Worm (Caenorhabditis elegans) whole organism, L1 larva: ENCODE measurements around the gene ZK1290.1.

ENCODE experiments used
- aly-2 ChIP-seq: fragments of 150-350 bp; optimal IDR thresholded peaks from 2 replicates; lab custom pipeline; 2014; ENCODE audit warnings: missing biosample characterization, missing genetic modification characterization
- ama-1 ChIP-seq: fragments of 150-350 bp; optimal IDR thresholded peaks from 2 replicates; lab custom pipeline; 2014
- ceh-8 ChIP-seq: fragments of 200-800 bp; sonication (Bioruptor generic); optimal IDR thresholded peaks from 2 replicates; lab custom pipeline; 2018; ENCODE audit warnings: mild to moderate bottlenecking, missing genetic modification characterization, moderate library complexity, missing compliant biosample characterization
- ces-1 ChIP-seq: fragments of 150-350 bp; optimal IDR thresholded peaks from 2 replicates; lab custom pipeline; 2014; ENCODE audit warnings: missing biosample characterization, missing genetic modification reagents, missing genetic modification characterization
- dpl-1 ChIP-seq, 3 experiments: fragments of 150-350 bp in 2 of 3; sonication (generic microtip) in 1 of 3; optimal IDR thresholded peaks; 2 replicates each; lab custom pipeline; 2014 to 2017; ENCODE audit warnings: missing biosample characterization in 3 of 3, missing genetic modification characterization in 3 of 3, missing genetic modification reagents in 3 of 3
- dsc-1 ChIP-seq: sonication (generic microtip); optimal IDR thresholded peaks from 2 replicates; lab custom pipeline; 2016; ENCODE audit warnings: mild to moderate bottlenecking, missing genetic modification characterization, missing compliant biosample characterization
- efl-1 ChIP-seq, 4 experiments: fragments of 150-350 bp; optimal IDR thresholded peaks in 3 of 4; peaks in 1 of 4; 1 replicate in 1 of 4; 2 replicates in 3 of 4; lab custom pipeline; 2014; ENCODE audit warnings: missing biosample characterization in 2 of 4, missing genetic modification characterization in 2 of 4, missing genetic modification reagents in 2 of 4
- elt-3 ChIP-seq, 6 experiments: fragments of 150-350 bp in 1 of 6; sonication (generic microtip); optimal IDR thresholded peaks; 2 replicates each; lab custom pipeline; 2017 to 2018; ENCODE audit warnings: missing biosample characterization in 6 of 6, missing genetic modification characterization in 6 of 6, inconsistent platforms in 1 of 6
- fkh-4 ChIP-seq: sonication (generic microtip); optimal IDR thresholded peaks from 2 replicates; lab custom pipeline; 2016; ENCODE audit warnings: missing compliant biosample characterization, missing genetic modification characterization, borderline replicate concordance
- fkh-8 ChIP-seq: sonication (generic microtip); optimal IDR thresholded peaks from 2 replicates; lab custom pipeline; 2016; ENCODE audit warnings: mild to moderate bottlenecking, missing genetic modification characterization, missing compliant biosample characterization
- fos-1 ChIP-seq: fragments of 150-350 bp; optimal IDR thresholded peaks from 2 replicates; lab custom pipeline; 2014; ENCODE audit warnings: missing biosample characterization, missing genetic modification characterization
- hlh-17 ChIP-seq: fragments of 200-800 bp; sonication (Bioruptor generic); optimal IDR thresholded peaks from 2 replicates; lab custom pipeline; 2018; ENCODE audit warnings: missing genetic modification characterization, mild to moderate bottlenecking, missing compliant biosample characterization, moderate library complexity, borderline replicate concordance
- hlh-4 ChIP-seq: sonication (generic microtip); optimal IDR thresholded peaks from 2 replicates; lab custom pipeline; 2016; ENCODE audit warnings: mild to moderate bottlenecking, missing genetic modification characterization, missing compliant biosample characterization
- isw-1 ChIP-seq: fragments of 200-800 bp; sonication (Bioruptor generic); IDR thresholded peaks from 2 replicates; pipeline ENCODE4 v1.3.6; 2022; ENCODE audit warnings: missing genetic modification characterization, missing compliant biosample characterization
- jun-1 ChIP-seq: fragments of 150-350 bp; optimal IDR thresholded peaks from 2 replicates; lab custom pipeline; 2014; ENCODE audit warnings: missing biosample characterization, missing genetic modification reagents, missing genetic modification characterization
- lin-13 ChIP-seq: fragments of 150-350 bp; optimal IDR thresholded peaks from 2 replicates; lab custom pipeline; 2014; ENCODE audit warnings: missing biosample characterization, missing genetic modification reagents, missing genetic modification characterization
- lin-14 ChIP-seq: fragments of 200-800 bp; sonication (Bioruptor generic); optimal IDR thresholded peaks from 2 replicates; lab custom pipeline; 2018; ENCODE audit warnings: mild to moderate bottlenecking, missing genetic modification characterization, moderate library complexity, missing compliant biosample characterization
- lsy-2 ChIP-seq, 2 experiments: fragments of 150-350 bp; optimal IDR thresholded peaks; 2 replicates each; lab custom pipeline; 2014; ENCODE audit warnings: missing biosample characterization in 2 of 2, missing genetic modification characterization in 2 of 2
- mab-9 ChIP-seq: fragments of 200-800 bp; sonication (Bioruptor generic); IDR thresholded peaks from 2 replicates; pipeline ENCODE4 v1.3.6; 2022; ENCODE audit warnings: missing genetic modification reagents, missing genetic modification characterization, missing compliant biosample characterization
- mdl-1 ChIP-seq, 2 experiments: fragments of 150-350 bp; optimal IDR thresholded peaks; 2 replicates each; lab custom pipeline; 2014 to 2017; ENCODE audit warnings: missing biosample characterization in 2 of 2, missing genetic modification characterization in 2 of 2, inconsistent platforms in 1 of 2
- nhr-11 ChIP-seq: fragments of 150-350 bp; optimal IDR thresholded peaks from 2 replicates; lab custom pipeline; 2014; ENCODE audit warnings: missing biosample characterization, missing genetic modification characterization
- nhr-12 ChIP-seq: sonication (generic microtip); optimal IDR thresholded peaks from 2 replicates; lab custom pipeline; 2017; ENCODE audit warnings: missing biosample characterization, missing genetic modification characterization
- nhr-47 ChIP-seq: sonication (generic microtip); optimal IDR thresholded peaks from 2 replicates; lab custom pipeline; 2016; ENCODE audit warnings: mild to moderate bottlenecking, missing genetic modification characterization, moderate library complexity, missing compliant biosample characterization
- nhr-71 ChIP-seq: sonication (generic microtip); optimal IDR thresholded peaks from 2 replicates; lab custom pipeline; 2016; ENCODE audit warnings: mild to moderate bottlenecking, missing genetic modification characterization, moderate library complexity, missing compliant biosample characterization
- nhr-85 ChIP-seq: sonication (generic microtip); peaks from one replicate; lab custom pipeline; 2016; ENCODE audit warnings: missing genetic modification characterization, inconsistent platforms, missing compliant biosample characterization
- nhr-90 ChIP-seq: sonication (generic microtip); optimal IDR thresholded peaks from 2 replicates; lab custom pipeline; 2016; ENCODE audit warnings: mild to moderate bottlenecking, missing genetic modification characterization, missing compliant biosample characterization; ENCODE audit not compliant: poor library complexity
- pag-3 ChIP-seq: sonication (generic microtip); optimal IDR thresholded peaks from 2 replicates; lab custom pipeline; 2017; ENCODE audit warnings: missing genetic modification characterization, mild to moderate bottlenecking, missing compliant biosample characterization, antibody characterized with exemption, borderline replicate concordance; ENCODE audit not compliant: insufficient read depth
- rnt-1 ChIP-seq: sonication (generic microtip); optimal IDR thresholded peaks from 2 replicates; lab custom pipeline; 2016; ENCODE audit warnings: mild to moderate bottlenecking, missing genetic modification characterization, moderate library complexity, missing compliant biosample characterization
- skn-1 ChIP-seq: fragments of 150-350 bp; optimal IDR thresholded peaks from 2 replicates; lab custom pipeline; 2014; ENCODE audit warnings: missing biosample characterization, missing genetic modification characterization
- snpc-4 ChIP-seq: fragments of 150-350 bp; optimal IDR thresholded peaks from 2 replicates; lab custom pipeline; 2014; ENCODE audit warnings: missing biosample characterization, missing genetic modification characterization
- snu-23 ChIP-seq: sonication (generic microtip); optimal IDR thresholded peaks from 2 replicates; lab custom pipeline; 2016; ENCODE audit warnings: missing genetic modification characterization, missing compliant biosample characterization
- swsn-7 ChIP-seq: sonication (generic microtip); optimal IDR thresholded peaks from 2 replicates; lab custom pipeline; 2016; ENCODE audit warnings: missing genetic modification characterization, missing compliant biosample characterization
- unc-30 ChIP-seq: sonication (generic microtip); optimal IDR thresholded peaks from 2 replicates; lab custom pipeline; 2017; ENCODE audit warnings: missing biosample characterization, missing genetic modification characterization
- unc-86 ChIP-seq: sonication (generic microtip); optimal IDR thresholded peaks from 2 replicates; lab custom pipeline; 2016; ENCODE audit warnings: missing genetic modification characterization, missing compliant biosample characterization
- vab-15 ChIP-seq: sonication (generic microtip); optimal IDR thresholded peaks from 2 replicates; lab custom pipeline; 2017; ENCODE audit warnings: missing genotype, mild to moderate bottlenecking, missing genetic modification characterization, missing compliant biosample characterization
- ztf-4 ChIP-seq: fragments of 150-350 bp; optimal IDR thresholded peaks from 2 replicates; lab custom pipeline; 2014; ENCODE audit warnings: missing biosample characterization, missing genetic modification characterization

The ZK1290.1 gene

DNA sequence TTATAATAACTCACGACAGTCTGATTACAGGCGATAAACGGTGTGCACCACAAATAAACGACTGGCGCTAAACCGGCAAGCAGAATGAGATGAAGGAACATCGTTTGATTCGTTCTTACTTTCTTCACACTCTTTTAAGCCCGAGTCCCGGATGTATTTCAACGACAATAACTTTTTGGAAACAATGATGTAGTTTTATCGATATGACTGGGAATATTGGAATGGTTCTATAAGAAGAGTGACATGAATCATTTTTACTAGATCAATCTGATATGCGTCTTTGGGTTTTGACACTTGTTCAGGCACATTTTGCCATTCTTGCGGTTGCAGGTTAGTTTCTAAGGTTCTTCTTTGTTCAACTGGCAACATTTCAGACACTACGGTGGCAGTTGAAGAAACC is at the start of gene ZK1290.1, which contains the start of gene ZK1290.11:
Gene ZK1290.1 (plus strand): TSS at position 271 of the 400 bp plus-strand sequence.
Gene ZK1290.11 (minus strand): TSS at position 101 of the 400 bp plus-strand sequence.
- TF ChIP-seq ztf-4 (tag; lab: Kevin White, UChicago): no peak
- TF ChIP-seq jun-1: no peak
- no peak for TF ChIP-seq swsn-7 (tag; lab: Kevin White, UChicago)
- TF ChIP-seq unc-30 (tag; lab: Kevin White, UChicago): no peak
- TF ChIP-seq snu-23 (GFP tag; lab: Kevin White, UChicago): no peak
- TF ChIP-seq mab-9 (GFP tag; lab: Robert Waterston, UW): no peak
- no peak for TF ChIP-seq mdl-1 (tag; optimal IDR thresholded peaks at IDR 0.05; lab: Kevin White, UChicago)
- no peak for TF ChIP-seq vab-15 (tag; lab: Kevin White, UChicago)
- TF ChIP-seq lin-14: no peak
- TF ChIP-seq ama-1 (lab: Kevin White, UChicago): no peak
- TF ChIP-seq dpl-1 (GFP tag; optimal IDR thresholded peaks at IDR 0.05; lab: Kevin White, UChicago): no peak
- no peak for TF ChIP-seq fkh-8
- TF ChIP-seq hlh-17 (GFP tag; lab: Kevin White, UChicago): no peak
- no peak for TF ChIP-seq nhr-12
- TF ChIP-seq nhr-71: no peak
- no peak for TF ChIP-seq ces-1 (GFP tag; lab: Kevin White, UChicago)
- no peak for TF ChIP-seq nhr-90 (tag; lab: Kevin White, UChicago)
- TF ChIP-seq lin-13 (GFP tag; lab: Kevin White, UChicago): no peak
- no peak for TF ChIP-seq nhr-47 (tag; lab: Kevin White, UChicago)

DNA sequence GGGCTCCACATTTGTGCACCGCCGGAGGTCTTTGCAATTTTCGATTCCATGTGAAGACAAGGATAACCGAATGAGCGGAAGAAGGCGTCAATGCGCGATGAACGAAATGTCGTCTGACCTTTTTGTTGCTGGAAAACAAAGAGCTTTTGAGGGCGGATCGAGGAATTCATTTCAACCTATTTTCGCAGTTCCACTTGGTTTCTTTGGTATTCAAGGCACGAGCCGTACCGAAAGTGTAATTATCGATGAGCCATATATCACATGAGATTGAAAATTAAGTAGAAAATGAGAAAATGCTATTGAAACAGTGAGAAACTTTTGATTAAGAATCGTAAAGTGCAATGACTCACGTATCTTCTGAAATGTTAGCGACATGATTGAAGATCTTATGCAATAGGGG is 42.3 kb upstream of the ZK1290.1 start, which contains the start of gene glb-9:
Gene glb-9 (minus strand): TSS at position 101 of the 400 bp plus-strand sequence.
- TF ChIP-seq isw-1 (GFP tag; lab: Robert Waterston, UW) (no peak), hlh-4 (tag; lab: Kevin White, UChicago) (no peak), dsc-1 (tag; lab: Kevin White, UChicago) (no peak), fkh-4 (tag; lab: Kevin White, UChicago) (no peak), lin-13 (GFP tag; lab: Kevin White, UChicago) (no peak)

DNA sequence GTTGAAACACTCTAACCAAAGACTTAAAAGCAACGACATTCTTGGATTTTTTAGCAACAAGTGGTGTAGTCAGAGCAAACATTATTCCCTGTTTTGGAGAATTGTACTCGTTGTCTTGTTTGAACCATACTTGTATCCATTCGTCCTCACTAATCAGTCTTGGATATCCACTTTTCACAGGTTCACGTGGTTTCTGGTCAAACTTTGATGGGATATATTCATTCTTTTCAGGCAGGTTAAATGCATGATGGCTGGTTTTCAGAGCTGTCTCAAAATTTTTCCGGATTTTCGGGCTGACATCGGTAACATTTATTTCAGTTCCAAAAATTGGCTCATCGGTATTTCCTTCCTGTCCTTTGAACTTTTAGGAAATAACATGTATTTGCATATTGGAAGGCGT is 40.1 kb upstream of the ZK1290.1 start:
- TF ChIP-seq nhr-85 (tag; lab: Kevin White, UChicago) (no peak), skn-1 (tag; lab: Kevin White, UChicago) (no peak), snpc-4 (tag; lab: Kevin White, UChicago) (no peak), efl-1 (optimal IDR thresholded peaks at IDR 0.05; lab: Kevin White, UChicago) (no peak), efl-1 (GFP tag; optimal IDR thresholded peaks at IDR 0.05 in 1 of 2; lab: Kevin White, UChicago) (peak in 1 of 2 experiments; percentile 62), swsn-7 (tag; lab: Kevin White, UChicago) (no peak)

DNA sequence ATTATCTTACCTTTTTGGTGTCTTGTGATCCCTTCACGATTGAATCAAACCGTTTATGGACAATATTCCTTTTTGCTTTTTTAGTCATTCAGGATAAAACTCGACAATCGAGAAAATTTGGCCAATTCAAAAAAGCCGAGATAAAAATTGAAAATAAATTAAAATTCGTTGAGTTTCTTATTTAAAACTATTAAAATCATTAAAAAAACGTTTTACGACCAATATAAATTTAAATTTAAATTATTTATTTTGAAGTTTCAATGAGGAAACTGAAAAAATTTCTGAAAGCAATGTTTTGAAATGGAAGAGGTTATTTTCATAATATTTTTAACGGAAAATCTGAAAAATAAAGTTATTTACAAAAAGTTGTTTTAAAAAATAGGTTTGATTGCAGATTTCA is 38.3 kb upstream of the ZK1290.1 start, which contains the start of gene ZK1290.15:
Gene ZK1290.15 (plus strand): TSS at position 301 of the 400 bp plus-strand sequence.
- TF ChIP-seq ceh-8 (no peak), mab-9 (GFP tag; lab: Robert Waterston, UW) (no peak), aly-2 (tag; lab: Kevin White, UChicago) (no peak)

ce11 chrII:7525458-7525857 is 36.1 kb upstream of the ZK1290.1 start, which contains the start of the genes ZK1290.7 and rnh-1.1:
Gene ZK1290.7 (minus strand): TSS chrII:7525558.
Gene rnh-1.1 (plus strand): TSS chrII:7525738.
- TF ChIP-seq unc-86 (tag; lab: Kevin White, UChicago) (no peak), fos-1 (no peak), rnt-1 (tag; lab: Kevin White, UChicago) (no peak), lsy-2 (tag; optimal IDR thresholded peaks at IDR 0.05; lab: Kevin White, UChicago) (no peak), pag-3 (tag; lab: Kevin White, UChicago) (no peak), elt-3 (tag; optimal IDR thresholded peaks at IDR 0.05; lab: Kevin White, UChicago) (no peak), snu-23 (GFP tag; lab: Kevin White, UChicago) (no peak), nhr-11 (tag; lab: Kevin White, UChicago) (no peak)
